Worm (Caenorhabditis elegans) whole organism, late embryonic: ENCODE data around the gene C26B9.2.

Experiments
- Y22D7AL.16 ChIP-seq: sonication (generic microtip); optimal IDR thresholded peaks from 2 replicates; lab custom pipeline; 2016; ENCODE audit warnings: missing genetic modification characterization, missing compliant biosample characterization
- lin-11 ChIP-seq: fragments of 200-800 bp; sonication (Bioruptor generic); optimal IDR thresholded peaks from 2 replicates; lab custom pipeline; 2018; ENCODE audit warnings: mild to moderate bottlenecking, missing genetic modification characterization, missing compliant biosample characterization
- rnt-1 ChIP-seq: sonication (generic microtip); optimal IDR thresholded peaks from 2 replicates; lab custom pipeline; 2016; ENCODE audit warnings: missing genetic modification characterization, missing compliant biosample characterization
- sox-4 ChIP-seq: sonication (generic microtip); optimal IDR thresholded peaks from 2 replicates; lab custom pipeline; 2017; ENCODE audit warnings: mild to moderate bottlenecking, missing genetic modification characterization, inconsistent platforms, missing compliant biosample characterization

- TF ChIP-seq sox-4 (tag; lab: Kevin White, UChicago) (no peak), rnt-1 (tag; lab: Kevin White, UChicago) (no peak), lin-11 (tag; lab: Kevin White, UChicago) (no peak), Y22D7AL.16 (tag; lab: Kevin White, UChicago) (no peak)
Measured at ce11 chrX:5311174-5311573, 28.8 kb upstream of the C26B9.2 start.
